Worm (Caenorhabditis elegans): ENCODE measurements around the gene hmit-1.3.

DNA sequence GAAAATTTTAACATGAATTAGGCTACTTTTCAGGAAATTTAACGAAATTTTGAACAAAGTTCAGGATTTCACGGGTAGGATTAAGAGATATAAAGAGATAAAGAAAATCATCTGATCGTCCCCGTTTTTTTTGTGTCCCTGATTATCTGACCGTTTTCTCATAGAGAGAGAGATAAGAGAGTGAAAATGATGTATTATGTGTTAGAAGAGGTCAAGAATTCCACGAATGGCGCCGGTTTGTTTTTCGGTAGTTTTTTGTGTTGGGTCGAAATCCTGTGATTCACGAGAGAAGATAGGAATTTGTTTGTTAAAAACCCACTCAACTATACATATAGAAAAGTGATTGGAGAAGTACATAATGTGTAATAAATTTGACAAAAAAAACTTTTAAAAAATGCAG is 32.3 kb downstream of the hmit-1.3 start:
- TF ChIP-seq pqm-1 (tag; optimal IDR thresholded peaks at IDR 0.05) (no peak), sox-4 (tag; optimal IDR thresholded peaks at IDR 0.05) (no peak)
